Fruit fly (Drosophila melanogaster) whole organism, embryonic: ENCODE measurements around the gene CG12448.

Experiments used
- ATbp ChIP-seq: fragments of 200-800 bp; sonication (Bioruptor generic); optimal IDR thresholded peaks from 2 replicates; lab custom pipeline; 2017; ENCODE audit warnings: missing biosample characterization, mild to moderate bottlenecking, missing genetic modification characterization, missing genetic modification reagents
- Antp ChIP-seq: fragments of 200-800 bp; sonication (Bioruptor generic); optimal IDR thresholded peaks from 3 replicates; lab custom pipeline; 2016; ENCODE audit warnings: missing biosample characterization, missing genetic modification characterization
- Awh ChIP-seq: fragments of 200-800 bp; sonication (Bioruptor generic); IDR thresholded peaks from 2 replicates; pipeline ENCODE4, ENCODE4 v1.3.6; 2022; ENCODE audit warnings: missing biosample characterization, missing genetic modification characterization
- B-H2 ChIP-seq: fragments of 200-800 bp; sonication (Bioruptor generic); optimal IDR thresholded peaks from 2 replicates; lab custom pipeline; 2018; ENCODE audit warnings: missing biosample characterization, mild to moderate bottlenecking, missing genetic modification characterization
- C15 ChIP-seq: fragments of 200-800 bp; sonication (Bioruptor generic); IDR thresholded peaks from 3 replicates; pipeline ENCODE4 v1.3.6; 2022; ENCODE audit warnings: missing biosample characterization, missing genetic modification characterization
- CG12219 ChIP-seq: fragments of 200-800 bp; sonication (Bioruptor generic); optimal IDR thresholded peaks from 3 replicates; lab custom pipeline; 2018; ENCODE audit warnings: missing biosample characterization, mild to moderate bottlenecking, missing genetic modification characterization
- CG12744 ChIP-seq: fragments of 200-800 bp; sonication (Bioruptor generic); optimal IDR thresholded peaks from 2 replicates; lab custom pipeline; 2016; ENCODE audit warnings: missing biosample characterization, missing genetic modification characterization
- CG13296 ChIP-seq: fragments of 200-800 bp; sonication (Bioruptor generic); optimal IDR thresholded peaks from 3 replicates; lab custom pipeline; 2018; ENCODE audit warnings: missing biosample characterization, mild to moderate bottlenecking, missing genetic modification characterization
- CG14441 ChIP-seq: fragments of 200-800 bp; sonication (Bioruptor generic); IDR thresholded peaks from 2 replicates; pipeline ENCODE4 v1.3.6; 2022; ENCODE audit warnings: missing biosample characterization, missing genetic modification characterization
- CG15269 ChIP-seq: fragments of 200-800 bp; sonication (Bioruptor generic); optimal IDR thresholded peaks from 2 replicates; lab custom pipeline; 2018; ENCODE audit warnings: missing biosample characterization, mild to moderate bottlenecking, missing genetic modification characterization, moderate library complexity
- CG16815 ChIP-seq: fragments of 200-800 bp; sonication (Bioruptor generic); optimal IDR thresholded peaks from 3 replicates; lab custom pipeline; 2017; ENCODE audit warnings: missing biosample characterization, mild to moderate bottlenecking, missing genetic modification characterization
- CG18011 ChIP-seq: fragments of 200-800 bp; sonication (Bioruptor generic); optimal IDR thresholded peaks from 2 replicates; lab custom pipeline; 2017; ENCODE audit warnings: missing biosample characterization, missing genetic modification characterization, mild to moderate bottlenecking, moderate library complexity, missing genotype
- CG4282 ChIP-seq: fragments of 200-800 bp; sonication (Bioruptor generic); optimal IDR thresholded peaks from 2 replicates; lab custom pipeline; 2016; ENCODE audit warnings: missing biosample characterization, missing genetic modification characterization
- CG4360 ChIP-seq: fragments of 200-800 bp; sonication (Bioruptor generic); IDR thresholded peaks from 2 replicates; pipeline ENCODE4 v1.3.6; 2022; ENCODE audit warnings: missing biosample characterization, missing genetic modification characterization
- CG43689 ChIP-seq: fragments of 200-800 bp; sonication (Bioruptor generic); IDR thresholded peaks from 2 replicates; pipeline ENCODE4 v1.3.6; 2022; ENCODE audit warnings: missing biosample characterization, missing genetic modification characterization
- CG4854 ChIP-seq: fragments of 200-800 bp; sonication (Bioruptor generic); optimal IDR thresholded peaks from 2 replicates; lab custom pipeline; 2016; ENCODE audit warnings: missing biosample characterization, missing genetic modification characterization, inconsistent platforms
- CG6791 ChIP-seq: fragments of 200-800 bp; sonication (Bioruptor generic); IDR thresholded peaks from 3 replicates; pipeline ENCODE4 v1.3.6; 2022; ENCODE audit warnings: missing biosample characterization, missing genetic modification characterization; ENCODE audit not compliant: partially characterized antibody
- CG7745 ChIP-seq: fragments of 200-800 bp; sonication (Bioruptor generic); optimal IDR thresholded peaks from 2 replicates; lab custom pipeline; 2018; ENCODE audit warnings: missing biosample characterization, mild to moderate bottlenecking, missing genetic modification characterization, moderate library complexity
- CG8290 ChIP-seq, 3 experiments: fragments of 200-800 bp; sonication (Bioruptor generic); optimal IDR thresholded peaks; 2 replicates each; lab custom pipeline; 2016 to 2019; ENCODE audit warnings: missing biosample characterization in 3 of 3, missing genetic modification characterization in 3 of 3, mild to moderate bottlenecking in 2 of 3, moderate library complexity in 1 of 3
- CG8478 ChIP-seq: fragments of >200 bp; optimal IDR thresholded peaks from 2 replicates; lab custom pipeline; 2018
- Deaf1 ChIP-seq: fragments of 200-800 bp; optimal IDR thresholded peaks from 3 replicates; lab custom pipeline; 2019; ENCODE audit warnings: missing biosample characterization, mild to moderate bottlenecking, missing genetic modification characterization, moderate library complexity
- Dll ChIP-seq: fragments of 200-800 bp; sonication (Bioruptor generic); IDR thresholded peaks from 4 replicates; pipeline ENCODE4 v1.3.6; 2022; ENCODE audit warnings: missing biosample characterization, missing genetic modification characterization; ENCODE audit not compliant: partially characterized antibody
- ERR ChIP-seq: fragments of 200-800 bp; sonication (Bioruptor generic); optimal IDR thresholded peaks from 2 replicates; lab custom pipeline; 2016; ENCODE audit warnings: missing biosample characterization, missing genetic modification characterization
- Hr3 ChIP-seq: fragments of 200-800 bp; sonication (Bioruptor generic); optimal IDR thresholded peaks from 3 replicates; lab custom pipeline; 2016; ENCODE audit warnings: missing biosample characterization, missing genetic modification characterization
- Max ChIP-seq: fragments of 200-800 bp; sonication (Bioruptor generic); optimal IDR thresholded peaks from 2 replicates; lab custom pipeline; 2016; ENCODE audit warnings: missing biosample characterization, mild to moderate bottlenecking, missing genetic modification characterization
- Mes4 ChIP-seq: fragments of 200-800 bp; sonication (Bioruptor generic); optimal IDR thresholded peaks from 2 replicates; lab custom pipeline; 2016; ENCODE audit warnings: missing biosample characterization, missing genetic modification characterization
- Mrtf ChIP-seq: fragments of 200-800 bp; sonication (Bioruptor generic); IDR thresholded peaks from 3 replicates; pipeline ENCODE4 v1.3.6; 2022; ENCODE audit warnings: missing biosample characterization, missing genetic modification characterization
- Sox102F ChIP-seq: fragments of 200-800 bp; sonication (Bioruptor generic); optimal IDR thresholded peaks from 2 replicates; lab custom pipeline; 2018; ENCODE audit warnings: missing biosample characterization, mild to moderate bottlenecking, missing genetic modification characterization, moderate library complexity
- Xbp1 ChIP-seq: fragments of 200-800 bp; sonication (Bioruptor generic); optimal IDR thresholded peaks from 3 replicates; lab custom pipeline; 2016; ENCODE audit warnings: missing biosample characterization, mild to moderate bottlenecking, missing genetic modification characterization
- abd-A ChIP-seq: fragments of 200-800 bp; sonication (Bioruptor generic); optimal IDR thresholded peaks from 3 replicates; lab custom pipeline; 2019; ENCODE audit warnings: missing biosample characterization, mild to moderate bottlenecking, missing genetic modification characterization, moderate library complexity
- bigmax ChIP-seq: fragments of 200-800 bp; sonication (Bioruptor generic); optimal IDR thresholded peaks from 2 replicates; lab custom pipeline; 2018; ENCODE audit warnings: missing biosample characterization, mild to moderate bottlenecking, missing genetic modification characterization
- cato ChIP-seq: fragments of 200-800 bp; sonication (Bioruptor generic); optimal IDR thresholded peaks from 2 replicates; lab custom pipeline; 2016; ENCODE audit warnings: missing biosample characterization, missing genetic modification characterization, borderline replicate concordance
- chinmo ChIP-seq: fragments of 200-800 bp; sonication (Bioruptor generic); IDR thresholded peaks from 4 replicates; pipeline ENCODE4 v1.3.6; 2022; ENCODE audit warnings: missing biosample characterization, missing genetic modification characterization; ENCODE audit not compliant: partially characterized antibody
- dm ChIP-seq: fragments of 200-800 bp; sonication (Bioruptor generic); optimal IDR thresholded peaks from 3 replicates; lab custom pipeline; 2016; ENCODE audit warnings: missing biosample characterization, missing genetic modification characterization
- eyg ChIP-seq: fragments of 200-800 bp; sonication (Bioruptor generic); optimal IDR thresholded peaks from 3 replicates; lab custom pipeline; 2016; ENCODE audit warnings: missing biosample characterization, missing genetic modification characterization
- fd3F ChIP-seq: fragments of 200-800 bp; sonication (Bioruptor generic); optimal IDR thresholded peaks from 2 replicates; lab custom pipeline; 2018; ENCODE audit warnings: missing biosample characterization, mild to moderate bottlenecking, missing genetic modification characterization, moderate library complexity
- gem ChIP-seq: fragments of 200-800 bp; sonication (Bioruptor generic); optimal IDR thresholded peaks from 2 replicates; lab custom pipeline; 2019; ENCODE audit warnings: missing biosample characterization, mild to moderate bottlenecking, missing genetic modification characterization, moderate library complexity
- hkb ChIP-seq, 2 experiments: fragments of 200-800 bp in 1 of 2; fragments of >200 bp in 1 of 2; sonication (Bioruptor generic) in 1 of 2; IDR thresholded peaks in 1 of 2; optimal IDR thresholded peaks in 1 of 2; 2 replicates each; pipeline versions ENCODE4 v1.3.6 to Lab custom; 2017 to 2022; ENCODE audit warnings: missing biosample characterization in 1 of 2, missing genetic modification characterization in 1 of 2
- lab ChIP-seq: fragments of 200-800 bp; sonication (Bioruptor generic); optimal IDR thresholded peaks from 3 replicates; lab custom pipeline; 2017; ENCODE audit warnings: missing biosample characterization, missing genetic modification characterization, mild to moderate bottlenecking, moderate library complexity, missing genetic modification reagents
- lov ChIP-seq, 2 experiments: fragments of 200-800 bp in 1 of 2; fragments of >200 bp in 1 of 2; sonication (Bioruptor generic) in 1 of 2; IDR thresholded peaks in 1 of 2; optimal IDR thresholded peaks in 1 of 2; 2 replicates in 1 of 2; 3 replicates in 1 of 2; pipeline versions ENCODE4 v1.3.6 to Lab custom; 2017 to 2022; ENCODE audit warnings: missing biosample characterization in 1 of 2, missing genetic modification characterization in 1 of 2
- maf-S ChIP-seq: fragments of 200-800 bp; sonication (Bioruptor generic); optimal IDR thresholded peaks from 2 replicates; lab custom pipeline; 2016; ENCODE audit warnings: missing biosample characterization, missing genetic modification characterization
- odd ChIP-seq: fragments of 200-800 bp; sonication (Bioruptor generic); optimal IDR thresholded peaks from 2 replicates; lab custom pipeline; 2017; ENCODE audit warnings: missing biosample characterization, mild to moderate bottlenecking, missing genetic modification characterization
- pfk ChIP-seq: fragments of 200-800 bp; sonication (Bioruptor generic); optimal IDR thresholded peaks from 2 replicates; lab custom pipeline; 2018; ENCODE audit warnings: missing biosample characterization, mild to moderate bottlenecking, missing genetic modification characterization, moderate library complexity
- pzg ChIP-seq: fragments of 200-800 bp; sonication (Bioruptor generic); optimal IDR thresholded peaks from 3 replicates; lab custom pipeline; 2018; ENCODE audit warnings: missing biosample characterization, mild to moderate bottlenecking, missing genetic modification characterization, moderate library complexity
- schlank ChIP-seq: fragments of 200-800 bp; sonication (Bioruptor generic); optimal IDR thresholded peaks from 2 replicates; lab custom pipeline; 2018; ENCODE audit warnings: missing biosample characterization, mild to moderate bottlenecking, missing genetic modification characterization
- seq ChIP-seq: fragments of 200-800 bp; sonication (Bioruptor generic); IDR thresholded peaks from 2 replicates; pipeline ENCODE4 v1.3.6; 2022; ENCODE audit warnings: missing biosample characterization, missing genetic modification characterization
- slou ChIP-seq: fragments of 200-800 bp; sonication (Bioruptor generic); optimal IDR thresholded peaks from 3 replicates; lab custom pipeline; 2016; ENCODE audit warnings: missing biosample characterization, missing genetic modification characterization
- wek ChIP-seq: fragments of 200-800 bp; sonication (Bioruptor generic); optimal IDR thresholded peaks from 3 replicates; lab custom pipeline; 2018; ENCODE audit warnings: missing biosample characterization, mild to moderate bottlenecking, missing genetic modification characterization, moderate library complexity
- z ChIP-seq: fragments of 200-800 bp; sonication (Bioruptor generic); IDR thresholded peaks from 3 replicates; pipeline ENCODE4 v1.3.6; 2022; ENCODE audit warnings: missing biosample characterization, missing genetic modification characterization
- zfh1 ChIP-seq: fragments of 200-800 bp; sonication (Bioruptor generic); IDR thresholded peaks from 3 replicates; pipeline ENCODE4 v1.3.6; 2022; ENCODE audit warnings: missing biosample characterization, missing genetic modification characterization

The CG12448 gene

DNA sequence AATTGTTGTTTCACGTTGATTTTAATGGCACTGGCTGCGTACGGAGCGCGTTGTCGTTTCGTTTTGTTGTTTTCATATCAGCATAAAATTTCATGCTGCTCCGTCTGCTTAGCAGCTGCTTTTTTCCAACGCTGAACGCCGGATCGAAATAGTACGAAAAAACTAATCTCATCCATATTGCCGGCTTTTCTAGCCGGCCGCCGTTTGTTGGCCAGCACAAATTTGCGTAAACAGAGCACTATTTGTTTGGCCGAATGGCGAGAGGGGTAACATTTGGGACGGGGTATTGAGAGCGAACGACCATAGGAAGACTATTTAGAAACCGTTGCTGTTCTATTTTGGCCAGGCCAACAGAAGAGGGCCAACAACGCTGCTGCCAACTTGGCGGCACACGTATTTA, 31.4 kb upstream of the CG12448 start (continued):
- TF ChIP-seq schlank (peak; percentile 15), CG14441 (GFP tag; lab: Robert Waterston, UW) (peak; percentile 49), Max (GFP tag; lab: Kevin White, UChicago) (no peak), slou (no peak), Mrtf (no peak), Sox102F (GFP tag; lab: Kevin White, UChicago) (no peak), seq (GFP tag; lab: Robert Waterston, UW) (peak; percentile 47; the same call in 1 of the 2 replicates), ERR (GFP tag; lab: Kevin White, UChicago) (no peak), pzg (GFP tag; lab: Kevin White, UChicago) (no peak), z (GFP tag; lab: Robert Waterston, UW) (no peak), abd-A (peak; percentile 97), odd (GFP tag; lab: Kevin White, UChicago) (no peak), CG4854 (no peak), CG16815 (GFP tag; lab: Kevin White, UChicago) (no peak), zfh1 (GFP tag; lab: Robert Waterston, UW) (no peak), CG4282 (GFP tag; lab: Kevin White, UChicago) (no peak), fd3F (GFP tag; lab: Kevin White, UChicago) (peak; percentile 6), Dll (GFP tag; lab: Robert Waterston, UW) (no peak), lov (optimal IDR thresholded peaks at IDR 0.05; lab: Kevin White, UChicago) (no peak), lov (GFP tag; IDR thresholded peaks at IDR 0.05; lab: Robert Waterston, UW) (no peak), bigmax (no peak), Antp (GFP tag; lab: Kevin White, UChicago) (no peak), Mes4 (GFP tag; lab: Kevin White, UChicago) (no peak), cato (GFP tag; lab: Kevin White, UChicago) (no peak), CG13296 (GFP tag; lab: Kevin White, UChicago) (peak; percentile 69), eyg (GFP tag; lab: Kevin White, UChicago) (no peak), CG43689 (GFP tag; lab: Robert Waterston, UW) (no peak), C15 (GFP tag; lab: Robert Waterston, UW) (no peak), Xbp1 (GFP tag; lab: Kevin White, UChicago) (no peak), maf-S (no peak), CG18011 (no peak), Deaf1 (tag; lab: Kevin White, UChicago) (peak; percentile 59), CG8290 (GFP tag; optimal IDR thresholded peaks at IDR 0.05; lab: Kevin White, UChicago) (no peak), CG8290 (tag; optimal IDR thresholded peaks at IDR 0.05; lab: Kevin White, UChicago) (peak in 1 of 2 experiments; percentile 74), B-H2 (GFP tag; lab: Kevin White, UChicago) (peak; percentile 66), lab (GFP tag; lab: Kevin White, UChicago) (peak; percentile 61), hkb (optimal IDR thresholded peaks at IDR 0.05; lab: Kevin White, UChicago) (no peak), hkb (GFP tag; IDR thresholded peaks at IDR 0.05; lab: Robert Waterston, UW) (no peak), CG4360 (no peak), Hr3 (GFP tag; lab: Kevin White, UChicago) (no peak), CG6791 (GFP tag; lab: Robert Waterston, UW) (0 out of 3 replicates have a peak, but pooled peaks have one; percentile 27), CG15269 (tag; lab: Kevin White, UChicago) (peak; percentile 83), ATbp (no peak), CG12219 (peak; percentile 12), dm (GFP tag; lab: Kevin White, UChicago) (no peak), chinmo (GFP tag; lab: Robert Waterston, UW) (peak; percentile 95), Awh (GFP tag; lab: Robert Waterston, UW) (no peak), CG8478 (lab: Kevin White, UChicago) (no peak), pfk (no peak), wek (GFP tag; lab: Kevin White, UChicago) (no peak), CG7745 (tag; lab: Kevin White, UChicago) (no peak), CG12744 (no peak), gem (no peak)
